Fruit fly (Drosophila melanogaster) whole organism, prepupa: Measurements from ENCODE around the gene CG12519.

Source experiments
- CG31627 ChIP-seq: fragments of 200-800 bp; sonication (Bioruptor generic); optimal IDR thresholded peaks from 3 replicates; lab custom pipeline; 2016; ENCODE audit warnings: missing biosample characterization, missing genetic modification characterization
- CG4318 ChIP-seq: fragments of 200-800 bp; sonication (Bioruptor generic); optimal IDR thresholded peaks from 3 replicates; lab custom pipeline; 2017; ENCODE audit warnings: missing biosample characterization, mild to moderate bottlenecking, missing genetic modification characterization
- CG6276 ChIP-seq: fragments of 200-800 bp; sonication (Bioruptor generic); optimal IDR thresholded peaks from 2 replicates; lab custom pipeline; 2017; ENCODE audit warnings: missing biosample characterization, mild to moderate bottlenecking, missing genetic modification characterization
- CG8119 ChIP-seq: fragments of 200-800 bp; sonication (Bioruptor generic); IDR thresholded peaks from 3 replicates; pipeline ENCODE4 v1.3.6; 2022; ENCODE audit warnings: missing biosample characterization, missing genetic modification characterization
- CG9139 ChIP-seq: fragments of 200-800 bp; sonication (Bioruptor generic); optimal IDR thresholded peaks from 3 replicates; lab custom pipeline; 2017; ENCODE audit warnings: missing biosample characterization, mild to moderate bottlenecking, missing genetic modification characterization
- Eip93F ChIP-seq: fragments of 200-800 bp; sonication (Bioruptor generic); optimal IDR thresholded peaks from 2 replicates; lab custom pipeline; 2016; ENCODE audit warnings: missing biosample characterization, mild to moderate bottlenecking, missing genetic modification characterization
- Ets21C ChIP-seq: fragments of 200-800 bp; sonication (Bioruptor generic); optimal IDR thresholded peaks from 3 replicates; lab custom pipeline; 2016; ENCODE audit warnings: missing biosample characterization, missing genetic modification characterization
- Ets96B ChIP-seq: fragments of 200-800 bp; optimal IDR thresholded peaks from 2 replicates; lab custom pipeline; 2019; ENCODE audit warnings: missing biosample characterization, mild to moderate bottlenecking, missing genetic modification characterization, moderate library complexity
- Hr39 ChIP-seq: fragments of 200-800 bp; sonication (Bioruptor generic); optimal IDR thresholded peaks from 2 replicates; lab custom pipeline; 2016; ENCODE audit warnings: missing biosample characterization, missing genetic modification characterization
- achi ChIP-seq: fragments of 200-800 bp; sonication (Bioruptor generic); optimal IDR thresholded peaks from 3 replicates; lab custom pipeline; 2016; ENCODE audit warnings: missing biosample characterization, missing genetic modification characterization
- fd85E ChIP-seq: fragments of 200-800 bp; sonication (Bioruptor generic); optimal IDR thresholded peaks from 3 replicates; lab custom pipeline; 2016; ENCODE audit warnings: missing biosample characterization, missing genetic modification characterization
- fkh ChIP-seq: fragments of 200-800 bp; sonication (Bioruptor generic); optimal IDR thresholded peaks from 3 replicates; lab custom pipeline; 2017; ENCODE audit warnings: missing biosample characterization, mild to moderate bottlenecking, missing genetic modification characterization, moderate library complexity

dm6 chr3L:19442239-19442638 is 30.1 kb upstream of the CG12519 start:
- no peak for TF ChIP-seq CG31627 (GFP tag; lab: Kevin White, UChicago)
- TF ChIP-seq CG9139 (GFP tag; lab: Kevin White, UChicago) = no peak
- TF ChIP-seq fkh (GFP tag; lab: Kevin White, UChicago) = no peak
- TF ChIP-seq achi (GFP tag; lab: Kevin White, UChicago) = peak; percentile 13
- TF ChIP-seq Eip93F (GFP tag; lab: Kevin White, UChicago) = no peak
- peak; percentile 16 for TF ChIP-seq Ets96B (tag; lab: Kevin White, UChicago)
- no peak for TF ChIP-seq fd85E
- TF ChIP-seq CG4318 (GFP tag; lab: Kevin White, UChicago) = no peak
- no peak for TF ChIP-seq Ets21C (GFP tag; lab: Kevin White, UChicago)
- no peak for TF ChIP-seq CG6276 (GFP tag; lab: Kevin White, UChicago)
- no peak for TF ChIP-seq Hr39 (GFP tag; lab: Kevin White, UChicago)
- no peak for TF ChIP-seq CG8119 (GFP tag; lab: Robert Waterston, UW)
